Worm (Caenorhabditis elegans) whole organism, midembryonic: Measurements from ENCODE around the gene fln-1.
A peak's percentile ranks its signal among the peaks of the same experiment; 100 is the strongest.

Experiments
- T22C8.4 ChIP-seq: fragments of 200-800 bp; sonication (Bioruptor generic); IDR thresholded peaks from 2 replicates; pipeline ENCODE4 v1.3.6; 2022; ENCODE audit warnings: missing genetic modification characterization, missing compliant biosample characterization
- cog-1 ChIP-seq: sonication (generic microtip); optimal IDR thresholded peaks from 2 replicates; lab custom pipeline; 2016; ENCODE audit warnings: missing genetic modification characterization, missing compliant biosample characterization
- flt-1 ChIP-seq: fragments of 200-800 bp; sonication (Bioruptor generic); IDR thresholded peaks from 2 replicates; pipeline ENCODE4 v1.3.6; 2022; ENCODE audit warnings: missing genetic modification characterization, missing compliant biosample characterization
- klf-2 ChIP-seq: fragments of 200-800 bp; sonication (Bioruptor generic); conservative IDR thresholded peaks from 2 replicates; pipeline ENCODE4 v1.3.6; 2022; ENCODE audit warnings: missing genetic modification reagents, missing genetic modification characterization, missing compliant biosample characterization
- med-1 ChIP-seq: sonication (generic microtip); optimal IDR thresholded peaks from 2 replicates; lab custom pipeline; 2017; ENCODE audit warnings: missing genetic modification characterization, mild to moderate bottlenecking, missing compliant biosample characterization, antibody characterized with exemption, missing genetic modification reagents; ENCODE audit not compliant: insufficient read depth
- ref-1 ChIP-seq: fragments of 200-800 bp; sonication (Bioruptor generic); conservative IDR thresholded peaks from 2 replicates; pipeline ENCODE4 v1.3.6; 2022; ENCODE audit warnings: missing genetic modification reagents, missing genetic modification characterization, missing compliant biosample characterization
- tab-1 ChIP-seq: fragments of 200-800 bp; sonication (Bioruptor generic); IDR thresholded peaks from 2 replicates; pipeline ENCODE4 v1.3.6; 2022; ENCODE audit warnings: missing genetic modification characterization, missing compliant biosample characterization
- ztf-23 ChIP-seq: fragments of 200-800 bp; sonication (Bioruptor generic); IDR thresholded peaks from 2 replicates; pipeline ENCODE4 v1.3.6; 2022; ENCODE audit warnings: missing genetic modification reagents, missing genetic modification characterization, missing compliant biosample characterization
- ztf-29 ChIP-seq: fragments of 200-800 bp; sonication (Bioruptor generic); IDR thresholded peaks from 2 replicates; pipeline ENCODE4 v1.3.6; 2022; ENCODE audit warnings: missing genetic modification reagents, missing genetic modification characterization, missing compliant biosample characterization

Gene fln-1

ce11 chrIV:339508-339907 lies 36.3 kb downstream of the fln-1 start, which contains the start of gene cdh-8:
Gene cdh-8 (plus strand): TSS chrIV:339808.
- TF ChIP-seq ref-1 (GFP tag; lab: Robert Waterston, UW) (no peak), tab-1 (no peak), cog-1 (tag; lab: Kevin White, UChicago) (no peak), klf-2 (GFP tag; lab: Robert Waterston, UW) (no peak), ztf-29 (no peak), flt-1 (GFP tag; lab: Robert Waterston, UW) (no peak), med-1 (GFP tag; lab: Kevin White, UChicago) (no peak), ztf-23 (no peak), T22C8.4 (no peak)

ce11 chrIV:338192-338831 lies 37.5 kb downstream of the fln-1 start:
- no peak for TF ChIP-seq T22C8.4
- TF ChIP-seq cog-1 (tag; lab: Kevin White, UChicago): no peak
- TF ChIP-seq tab-1: no peak
- no peak for TF ChIP-seq ztf-23
- TF ChIP-seq klf-2 (GFP tag; lab: Robert Waterston, UW): no peak
- TF ChIP-seq ref-1 (GFP tag; lab: Robert Waterston, UW): no peak
- no peak for TF ChIP-seq flt-1 (GFP tag; lab: Robert Waterston, UW)
- no peak for TF ChIP-seq med-1 (GFP tag; lab: Kevin White, UChicago)
- no peak for TF ChIP-seq ztf-29

- no peak for TF ChIP-seq tab-1
- TF ChIP-seq ztf-23: no peak
- no peak for TF ChIP-seq flt-1 (GFP tag; lab: Robert Waterston, UW)
- no peak for TF ChIP-seq ref-1 (GFP tag; lab: Robert Waterston, UW)
- no peak for TF ChIP-seq ztf-29
- TF ChIP-seq klf-2 (GFP tag; lab: Robert Waterston, UW): no peak
- TF ChIP-seq cog-1 (tag; lab: Kevin White, UChicago): no peak
- no peak for TF ChIP-seq T22C8.4
- TF ChIP-seq med-1 (GFP tag; lab: Kevin White, UChicago): no peak
Measured at ce11 chrIV:337128-337646, 38.6 kb downstream of the fln-1 start, which contains the start of gene pxmp-4. Gene pxmp-4 (minus strand): TSS chrIV:337178.

- TF ChIP-seq cog-1 (tag; lab: Kevin White, UChicago): no peak
- no peak for TF ChIP-seq T22C8.4
- no peak for TF ChIP-seq ztf-23
- no peak for TF ChIP-seq ztf-29
- no peak for TF ChIP-seq med-1 (GFP tag; lab: Kevin White, UChicago)
- TF ChIP-seq flt-1 (GFP tag; lab: Robert Waterston, UW): no peak
- no peak for TF ChIP-seq klf-2 (GFP tag; lab: Robert Waterston, UW)
- TF ChIP-seq tab-1: no peak
Measured at ce11 chrIV:330523-330922, 45.3 kb downstream of the fln-1 start, which contains the start of gene F18F11.4. Gene F18F11.4 (plus strand): TSS chrIV:330823.

ce11 chrIV:326564-327070 lies 49.2 kb downstream of the fln-1 start, which contains the start of gene col-101:
Gene col-101 (minus strand): TSS chrIV:327020.
- TF ChIP-seq flt-1 (GFP tag; lab: Robert Waterston, UW) (no peak), med-1 (GFP tag; lab: Kevin White, UChicago) (no peak), T22C8.4 (no peak), cog-1 (tag; lab: Kevin White, UChicago) (no peak), tab-1 (no peak), ref-1 (GFP tag; lab: Robert Waterston, UW) (no peak), ztf-23 (no peak), klf-2 (GFP tag; lab: Robert Waterston, UW) (no peak), ztf-29 (no peak)

- TF ChIP-seq klf-2 (GFP tag; lab: Robert Waterston, UW) (0 out of 2 replicates have a peak, but pooled peaks have one; percentile 3), T22C8.4 (no peak)
Measured at ce11 chrIV:325640-326039, 50.2 kb downstream of the fln-1 start.

- TF ChIP-seq med-1 (GFP tag; lab: Kevin White, UChicago): no peak
- TF ChIP-seq klf-2 (GFP tag; lab: Robert Waterston, UW): no peak
- no peak for TF ChIP-seq T22C8.4
- TF ChIP-seq flt-1 (GFP tag; lab: Robert Waterston, UW): no peak
- TF ChIP-seq ztf-29: no peak
Measured at ce11 chrIV:324759-325158, 51.1 kb downstream of the fln-1 start, which contains the start of gene drl-1. Gene drl-1 (plus strand): TSS chrIV:325059.

ce11 chrIV:322497-322896 lies 53.3 kb downstream of the fln-1 start, which contains the start of gene grl-26:
Gene grl-26 (minus strand): TSS chrIV:322814.
- peak; percentile 81 for TF ChIP-seq ztf-23
- TF ChIP-seq T22C8.4: peak; percentile 58
- no peak for TF ChIP-seq med-1 (GFP tag; lab: Kevin White, UChicago)
- peak; percentile 80 for TF ChIP-seq cog-1 (tag; lab: Kevin White, UChicago)
- peak; percentile 59 for TF ChIP-seq klf-2 (GFP tag; lab: Robert Waterston, UW)
- TF ChIP-seq tab-1: peak; percentile 82
- no peak for TF ChIP-seq ref-1 (GFP tag; lab: Robert Waterston, UW)
- peak; percentile 75 for TF ChIP-seq flt-1 (GFP tag; lab: Robert Waterston, UW)
- 0 out of 2 replicates have a peak, but pooled peaks have one; percentile 43 for TF ChIP-seq ztf-29

ce11 chrIV:320380-320779 lies 55.4 kb downstream of the fln-1 start, which contains the start of gene dsc-4:
Gene dsc-4 (minus strand): TSS chrIV:320544.
- TF ChIP-seq med-1 (GFP tag; lab: Kevin White, UChicago) (no peak), flt-1 (GFP tag; lab: Robert Waterston, UW) (no peak), tab-1 (no peak), cog-1 (tag; lab: Kevin White, UChicago) (no peak), ref-1 (GFP tag; lab: Robert Waterston, UW) (no peak), T22C8.4 (no peak), ztf-23 (no peak), ztf-29 (no peak)
